Worm (Caenorhabditis elegans): ENCODE results near the gene hch-1.

DNA sequence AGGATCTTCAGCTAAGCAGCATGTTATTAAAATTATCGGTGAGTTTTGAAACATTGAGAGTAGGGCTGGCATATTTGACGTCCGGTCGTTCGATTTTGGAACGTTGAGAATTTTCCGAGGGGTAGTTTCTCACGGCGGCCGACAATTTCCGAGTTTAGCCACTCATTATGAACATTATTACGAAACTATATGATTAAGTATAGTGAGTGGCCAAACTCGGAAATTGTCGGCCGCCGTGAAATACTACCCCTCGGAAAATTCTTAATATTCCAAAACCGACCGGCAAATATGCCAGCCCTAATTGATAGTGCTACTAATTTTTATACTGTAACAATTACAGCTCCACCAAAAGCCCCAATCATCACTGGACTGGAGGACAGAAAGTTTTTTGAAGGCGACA, 42.3 kb downstream of the hch-1 start:
- TF ChIP-seq lin-13 (tag; optimal IDR thresholded peaks at IDR 0.05) (no peak), unc-62 (GFP tag; optimal IDR thresholded peaks at IDR 0.05) (no peak), ceh-39 (tag; optimal IDR thresholded peaks at IDR 0.05) (no peak), elt-3 (tag; optimal IDR thresholded peaks at IDR 0.05) (no peak), lsy-2 (tag; optimal IDR thresholded peaks at IDR 0.05) (no peak), sem-2 (GFP tag; optimal IDR thresholded peaks at IDR 0.05) (no peak), nhr-237 (tag; optimal IDR thresholded peaks at IDR 0.05) (no peak), mls-2 (tag; optimal IDR thresholded peaks at IDR 0.05) (no peak), ces-1 (GFP tag; optimal IDR thresholded peaks at IDR 0.05) (no peak), mep-1 (tag; optimal IDR thresholded peaks at IDR 0.05) (no peak), ztf-11 (tag; optimal IDR thresholded peaks at IDR 0.05) (no peak), ceh-43 (GFP tag; optimal IDR thresholded peaks at IDR 0.05) (no peak), nhr-76 (tag; optimal IDR thresholded peaks at IDR 0.05) (no peak)

Data from whole organism, mixed stage, embryonic.